Fruit fly (Drosophila melanogaster) whole organism, pupa: Measurements from ENCODE around the gene RpS10a.

Experiments used
- CG10348 ChIP-seq: fragments of 200-800 bp; sonication (Bioruptor generic); IDR thresholded peaks from 2 replicates; pipeline ENCODE4 v1.3.6; 2022; ENCODE audit warnings: missing biosample characterization, missing genetic modification characterization
- CG12605 ChIP-seq: fragments of 200-800 bp; sonication (Bioruptor generic); IDR thresholded peaks from 2 replicates; pipeline ENCODE4 v1.3.6; 2022; ENCODE audit warnings: missing biosample characterization, missing genetic modification characterization
- CG13204 ChIP-seq: fragments of 200-800 bp; sonication (Bioruptor generic); optimal IDR thresholded peaks from 2 replicates; lab custom pipeline; 2018; ENCODE audit warnings: missing biosample characterization, mild to moderate bottlenecking, missing genetic modification characterization, moderate library complexity
- CG14655 ChIP-seq: fragments of 200-800 bp; sonication (Bioruptor generic); optimal IDR thresholded peaks from 3 replicates; lab custom pipeline; 2017; ENCODE audit warnings: mild to moderate bottlenecking, missing biosample characterization, missing genetic modification reagents, missing genetic modification characterization
- CG15710 ChIP-seq: fragments of 200-800 bp; sonication (Bioruptor generic); optimal IDR thresholded peaks from 2 replicates; lab custom pipeline; 2018; ENCODE audit warnings: missing biosample characterization, mild to moderate bottlenecking, missing genetic modification characterization, moderate library complexity
- CG17806 ChIP-seq: fragments of 200-800 bp; sonication (Bioruptor generic); optimal IDR thresholded peaks from 2 replicates; lab custom pipeline; 2018; ENCODE audit warnings: missing biosample characterization, mild to moderate bottlenecking, missing genetic modification characterization, moderate library complexity
- CG32121 ChIP-seq: fragments of 200-800 bp; sonication (Bioruptor generic); IDR thresholded peaks from 2 replicates; pipeline ENCODE4 v1.3.6; 2022; ENCODE audit warnings: missing biosample characterization, missing genetic modification characterization
- CG34367 ChIP-seq: fragments of 200-800 bp; sonication (Bioruptor generic); optimal IDR thresholded peaks from 2 replicates; lab custom pipeline; 2018; ENCODE audit warnings: missing biosample characterization, mild to moderate bottlenecking, missing genetic modification characterization
- CG4496 ChIP-seq: fragments of 200-800 bp; sonication (Bioruptor generic); IDR thresholded peaks from 3 replicates; pipeline ENCODE4 v1.3.6; 2022; ENCODE audit warnings: missing biosample characterization, missing genetic modification characterization
- CG8159 ChIP-seq: fragments of 200-800 bp; sonication (Bioruptor generic); optimal IDR thresholded peaks from 3 replicates; lab custom pipeline; 2018; ENCODE audit warnings: missing biosample characterization, mild to moderate bottlenecking, missing genetic modification characterization, moderate library complexity
- CG8301 ChIP-seq: fragments of 200-800 bp; sonication (Bioruptor generic); optimal IDR thresholded peaks from 2 replicates; lab custom pipeline; 2018; ENCODE audit warnings: missing biosample characterization, mild to moderate bottlenecking, missing genetic modification characterization
- CG9948 ChIP-seq: fragments of 200-800 bp; sonication (Bioruptor generic); optimal IDR thresholded peaks from 2 replicates; lab custom pipeline; 2018; ENCODE audit warnings: missing biosample characterization, mild to moderate bottlenecking, missing genetic modification characterization, moderate library complexity
- D1 ChIP-seq: fragments of 200-800 bp; sonication (Bioruptor generic); optimal IDR thresholded peaks from 2 replicates; lab custom pipeline; 2018; ENCODE audit warnings: missing biosample characterization, mild to moderate bottlenecking, missing genetic modification characterization, moderate library complexity
- EcR ChIP-seq: fragments of 200-800 bp; sonication (Bioruptor generic); optimal IDR thresholded peaks from 3 replicates; lab custom pipeline; 2019; ENCODE audit warnings: missing biosample characterization, missing genetic modification characterization, mild to moderate bottlenecking, moderate library complexity, missing genetic modification reagents
- Ets98B ChIP-seq: fragments of 200-800 bp; sonication (Bioruptor generic); IDR thresholded peaks from 2 replicates; pipeline ENCODE4 v1.3.6; 2022; ENCODE audit warnings: missing biosample characterization, missing genetic modification characterization
- Pif1A ChIP-seq: fragments of 200-800 bp; sonication (Bioruptor generic); optimal IDR thresholded peaks from 3 replicates; lab custom pipeline; 2016; ENCODE audit warnings: missing biosample characterization, missing genetic modification characterization
- Pif1B ChIP-seq: fragments of 200-800 bp; sonication (Bioruptor generic); optimal IDR thresholded peaks from 3 replicates; lab custom pipeline; 2016; ENCODE audit warnings: missing biosample characterization, missing genetic modification characterization
- Snoo ChIP-seq: fragments of 200-800 bp; sonication (Bioruptor generic); optimal IDR thresholded peaks from 3 replicates; lab custom pipeline; 2017; ENCODE audit warnings: missing biosample characterization, mild to moderate bottlenecking, missing genetic modification characterization, inconsistent platforms
- fd96Ca ChIP-seq: fragments of 200-800 bp; sonication (Bioruptor generic); IDR thresholded peaks from 3 replicates; pipeline ENCODE4 v1.3.6; 2022; ENCODE audit warnings: missing biosample characterization, missing genetic modification characterization
- gl ChIP-seq: fragments of 200-800 bp; sonication (Bioruptor generic); optimal IDR thresholded peaks from 2 replicates; lab custom pipeline; 2018; ENCODE audit warnings: missing biosample characterization, mild to moderate bottlenecking, missing genetic modification characterization
- rn ChIP-seq: fragments of 200-800 bp; sonication (Bioruptor generic); IDR thresholded peaks from 2 replicates; pipeline ENCODE4 v1.3.6; 2022; ENCODE audit warnings: missing biosample characterization, missing genetic modification characterization

The RpS10a gene

DNA sequence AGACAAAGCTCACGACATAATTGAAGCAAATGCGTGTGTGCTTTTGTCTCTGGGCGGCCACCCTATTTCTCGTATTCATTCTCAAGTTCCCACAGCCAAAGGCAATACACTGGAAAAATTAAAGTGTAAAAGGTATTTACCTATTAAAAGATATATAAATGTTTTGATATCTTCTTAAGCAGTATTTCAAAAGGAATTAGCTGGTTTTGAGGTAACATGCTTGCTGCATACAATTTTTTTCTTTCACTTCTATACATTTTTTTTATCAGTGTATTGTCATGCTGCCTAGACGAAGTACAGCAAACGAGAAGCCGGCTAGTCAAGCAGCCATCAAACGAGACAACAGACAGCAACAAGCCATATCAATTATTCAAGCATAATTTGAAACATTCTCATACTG, 38.7 kb upstream of the RpS10a start:
- TF ChIP-seq CG13204 (GFP tag; lab: Kevin White, UChicago), result no peak
- no peak for TF ChIP-seq rn (GFP tag; lab: Robert Waterston, UW)
- TF ChIP-seq Ets98B (GFP tag; lab: Robert Waterston, UW), result no peak
- TF ChIP-seq CG12605 (GFP tag; lab: Robert Waterston, UW), result no peak
- TF ChIP-seq CG10348 (GFP tag; lab: Robert Waterston, UW), result no peak
- peak; percentile 48 for TF ChIP-seq CG8159 (tag; lab: Kevin White, UChicago)
- no peak for TF ChIP-seq CG4496 (GFP tag; lab: Robert Waterston, UW)
- TF ChIP-seq CG14655 (GFP tag; lab: Kevin White, UChicago), result no peak
- no peak for TF ChIP-seq CG15710 (tag; lab: Kevin White, UChicago)
- TF ChIP-seq CG34367 (tag; lab: Kevin White, UChicago), result no peak
- TF ChIP-seq fd96Ca (GFP tag; lab: Robert Waterston, UW), result no peak
- TF ChIP-seq CG32121 (GFP tag; lab: Robert Waterston, UW), result no peak
- peak; percentile 8 for TF ChIP-seq CG17806 (tag; lab: Kevin White, UChicago)
- TF ChIP-seq CG9948 (tag; lab: Kevin White, UChicago), result no peak
- TF ChIP-seq Snoo, result no peak
- no peak for TF ChIP-seq Pif1A (GFP tag; lab: Kevin White, UChicago)

DNA sequence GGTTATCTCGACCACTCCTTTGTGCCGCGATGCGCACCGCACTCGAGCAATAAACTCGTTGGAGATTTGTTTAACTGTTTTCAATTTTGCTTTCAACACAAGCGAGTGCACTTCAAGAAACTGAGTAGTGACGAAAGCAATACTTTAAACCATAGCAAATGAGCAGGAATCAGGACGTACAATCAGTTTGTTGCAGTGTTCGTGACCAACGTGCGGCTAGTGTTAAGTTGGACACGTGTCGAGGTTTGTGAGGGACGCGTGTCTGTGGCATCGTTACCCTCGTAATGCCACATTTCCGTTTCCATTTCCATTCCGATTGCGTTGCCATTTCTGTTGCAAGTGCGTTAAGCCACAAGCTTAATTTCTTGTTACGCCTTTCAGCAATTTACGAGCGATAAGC, 36.1 kb upstream of the RpS10a start:
- TF ChIP-seq EcR (no peak), Pif1B (GFP tag; lab: Kevin White, UChicago) (no peak), gl (tag; lab: Kevin White, UChicago) (no peak), fd96Ca (GFP tag; lab: Robert Waterston, UW) (no peak), rn (GFP tag; lab: Robert Waterston, UW) (no peak), Ets98B (GFP tag; lab: Robert Waterston, UW) (no peak), CG8301 (tag; lab: Kevin White, UChicago) (no peak), CG4496 (GFP tag; lab: Robert Waterston, UW) (no peak), CG8159 (tag; lab: Kevin White, UChicago) (no peak), CG34367 (tag; lab: Kevin White, UChicago) (no peak), D1 (no peak), CG9948 (tag; lab: Kevin White, UChicago) (no peak), CG32121 (GFP tag; lab: Robert Waterston, UW) (no peak), CG17806 (tag; lab: Kevin White, UChicago) (no peak), CG14655 (GFP tag; lab: Kevin White, UChicago) (no peak), Snoo (no peak), CG15710 (tag; lab: Kevin White, UChicago) (no peak), CG13204 (GFP tag; lab: Kevin White, UChicago) (no peak)

DNA sequence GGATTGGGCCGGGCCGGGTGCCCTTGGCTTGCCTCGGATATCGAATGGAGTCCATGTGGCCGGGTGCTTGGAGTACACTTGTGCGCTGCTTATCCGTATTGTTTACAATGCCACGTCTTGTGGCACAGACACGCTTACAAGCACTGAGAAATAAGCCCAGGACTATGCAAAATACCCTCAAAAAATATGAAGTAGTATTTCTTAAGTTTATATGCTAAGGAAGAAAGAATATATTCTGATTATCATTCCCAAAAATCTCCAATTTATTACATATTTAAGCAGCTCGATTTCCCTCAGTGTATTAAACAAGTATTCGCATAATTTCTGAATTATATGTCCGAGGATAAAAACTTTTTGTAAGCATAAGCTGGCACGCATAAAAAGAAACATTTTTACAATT, 30.7 kb upstream of the RpS10a start:
- TF ChIP-seq CG14655 (GFP tag; lab: Kevin White, UChicago) (peak; percentile 4), CG8159 (tag; lab: Kevin White, UChicago) (peak; percentile 42), CG15710 (tag; lab: Kevin White, UChicago) (peak; percentile 31), EcR (no peak)

DNA sequence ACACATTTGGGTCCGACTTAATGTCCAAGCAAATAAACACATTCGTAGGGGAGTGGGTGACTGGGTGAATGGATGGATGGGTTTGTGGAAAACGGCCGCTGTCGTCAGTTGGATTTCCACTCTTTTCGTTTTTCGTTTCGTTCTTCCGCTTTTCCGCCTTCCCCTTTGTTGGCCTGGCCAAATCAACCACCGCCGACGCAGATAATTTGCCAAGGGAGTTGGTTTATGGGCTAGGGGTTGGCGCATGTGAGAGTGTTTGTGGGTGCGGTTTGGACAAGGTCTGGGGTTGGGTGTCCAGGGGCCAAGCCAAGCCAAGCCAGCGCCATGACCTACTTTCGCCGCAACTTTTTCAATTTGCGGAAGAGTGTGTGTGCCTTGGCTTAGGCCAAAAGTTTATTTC, 29.6 kb upstream of the RpS10a start:
- TF ChIP-seq CG8301 (tag; lab: Kevin White, UChicago) (no peak), Pif1B (GFP tag; lab: Kevin White, UChicago) (no peak), CG12605 (GFP tag; lab: Robert Waterston, UW) (no peak), gl (tag; lab: Kevin White, UChicago) (no peak), CG17806 (tag; lab: Kevin White, UChicago) (no peak), rn (GFP tag; lab: Robert Waterston, UW) (no peak), Ets98B (GFP tag; lab: Robert Waterston, UW) (no peak), CG10348 (GFP tag; lab: Robert Waterston, UW) (no peak), CG13204 (GFP tag; lab: Kevin White, UChicago) (no peak), CG14655 (GFP tag; lab: Kevin White, UChicago) (no peak), CG8159 (tag; lab: Kevin White, UChicago) (no peak)

DNA sequence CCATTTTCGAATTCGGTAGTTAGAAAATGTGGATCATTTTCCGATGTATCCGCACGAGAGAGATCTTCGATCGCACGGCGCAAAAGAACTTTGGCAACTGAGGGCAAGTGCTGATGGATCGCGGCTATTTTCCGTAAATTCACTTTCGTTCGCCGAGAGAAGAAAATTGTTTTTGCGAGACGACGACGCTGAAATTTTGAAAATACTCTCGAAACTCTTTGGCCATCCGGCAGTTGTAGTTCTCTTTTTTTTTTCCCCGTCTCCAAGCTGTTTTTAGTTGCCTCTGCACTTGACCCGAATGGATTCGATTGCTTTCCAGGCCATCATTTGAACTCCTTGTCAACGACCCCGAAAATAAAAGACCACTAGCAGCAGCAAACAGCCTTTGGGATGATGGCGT, 26.6 kb upstream of the RpS10a start, which contains the start of gene CG5612:
Gene CG5612 (minus strand): TSS at position 101 of the 400 bp plus-strand sequence.
- TF ChIP-seq gl (tag; lab: Kevin White, UChicago) (no peak), CG12605 (GFP tag; lab: Robert Waterston, UW) (no peak), Pif1A (GFP tag; lab: Kevin White, UChicago) (no peak), Snoo (no peak), CG14655 (GFP tag; lab: Kevin White, UChicago) (no peak), CG9948 (tag; lab: Kevin White, UChicago) (no peak), CG32121 (GFP tag; lab: Robert Waterston, UW) (no peak), CG34367 (tag; lab: Kevin White, UChicago) (no peak), CG4496 (GFP tag; lab: Robert Waterston, UW) (no peak), Pif1B (GFP tag; lab: Kevin White, UChicago) (no peak), D1 (no peak), CG8301 (tag; lab: Kevin White, UChicago) (no peak), CG8159 (tag; lab: Kevin White, UChicago) (no peak), Ets98B (GFP tag; lab: Robert Waterston, UW) (no peak), rn (GFP tag; lab: Robert Waterston, UW) (no peak), CG17806 (tag; lab: Kevin White, UChicago) (no peak), CG15710 (tag; lab: Kevin White, UChicago) (no peak), CG13204 (GFP tag; lab: Kevin White, UChicago) (no peak), EcR (no peak), fd96Ca (GFP tag; lab: Robert Waterston, UW) (no peak)
- TF ChIP-seq, all 21 proteins: peak for 0
